Worm (Caenorhabditis elegans) whole organism, early embryonic: ENCODE results near the gene par-1.

Experiments
- F13C5.2 ChIP-seq: sonication (generic microtip); optimal IDR thresholded peaks from 2 replicates; lab custom pipeline; 2017; ENCODE audit warnings: mild to moderate bottlenecking, missing genetic modification characterization, inconsistent platforms, missing compliant biosample characterization
- ama-1 ChIP-seq: fragments of 150-350 bp; optimal IDR thresholded peaks from 2 replicates; lab custom pipeline; 2014
- ceh-13 ChIP-seq: fragments of 200-800 bp; sonication (Bioruptor generic); optimal IDR thresholded peaks from 2 replicates; lab custom pipeline; 2018; ENCODE audit warnings: mild to moderate bottlenecking, missing genetic modification characterization, missing compliant biosample characterization
- ceh-36 ChIP-seq: sonication (generic microtip); optimal IDR thresholded peaks from 2 replicates; lab custom pipeline; 2016; ENCODE audit warnings: missing genetic modification characterization, inconsistent platforms, missing compliant biosample characterization
- flt-1 ChIP-seq: fragments of 200-800 bp; sonication (Bioruptor generic); IDR thresholded peaks from 2 replicates; pipeline ENCODE4 v1.3.6; 2022; ENCODE audit warnings: missing genetic modification characterization, missing compliant biosample characterization
- hmbx-1 ChIP-seq: sonication (generic microtip); optimal IDR thresholded peaks from 2 replicates; lab custom pipeline; 2016; ENCODE audit warnings: mild to moderate bottlenecking, missing genetic modification characterization, missing compliant biosample characterization
- sea-1 ChIP-seq: fragments of 200-800 bp; sonication (Bioruptor generic); conservative IDR thresholded peaks from 2 replicates; pipeline ENCODE4 v1.3.6; 2022; ENCODE audit warnings: missing genetic modification characterization, missing compliant biosample characterization
- tbx-11 ChIP-seq: fragments of 200-800 bp; sonication (Bioruptor generic); IDR thresholded peaks from 2 replicates; pipeline ENCODE4 v1.3.6; 2022; ENCODE audit warnings: missing genetic modification characterization, missing compliant biosample characterization
- tra-4 ChIP-seq: sonication (generic microtip); optimal IDR thresholded peaks from 2 replicates; lab custom pipeline; 2017; ENCODE audit warnings: missing genetic modification characterization, missing compliant biosample characterization

DNA sequence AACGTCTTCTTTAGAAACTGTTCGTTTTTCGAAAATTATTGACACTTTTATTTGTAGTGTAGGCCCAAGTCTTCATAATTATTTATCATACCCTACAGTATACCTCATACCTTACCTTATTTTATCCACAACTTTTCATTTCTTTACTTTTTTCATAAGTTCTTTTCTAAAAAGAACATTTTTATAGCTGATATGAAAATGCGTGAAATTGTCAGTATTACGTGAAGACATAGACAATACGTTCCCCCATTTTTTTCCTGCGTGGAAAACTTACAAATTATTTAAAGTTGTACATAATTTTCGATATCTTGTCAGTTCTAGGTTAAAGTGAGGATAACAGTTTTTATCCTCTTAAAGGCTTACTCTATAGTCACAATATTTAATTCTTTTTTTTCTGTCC is 75.3 kb downstream of the par-1 start:
- TF ChIP-seq F13C5.2 = no peak
- TF ChIP-seq ama-1 (lab: Kevin White, UChicago) = no peak
- TF ChIP-seq hmbx-1 (tag; lab: Kevin White, UChicago) = no peak
- TF ChIP-seq sea-1 (GFP tag; lab: Robert Waterston, UW) = no peak
- TF ChIP-seq tra-4 (tag; lab: Kevin White, UChicago) = no peak
- no peak for TF ChIP-seq ceh-13 (GFP tag; lab: Kevin White, UChicago)
- TF ChIP-seq tbx-11 (GFP tag; lab: Robert Waterston, UW) = no peak
- TF ChIP-seq ceh-36 (tag; lab: Kevin White, UChicago) = no peak
- no peak for TF ChIP-seq flt-1 (GFP tag; lab: Robert Waterston, UW)
